Worm (Caenorhabditis elegans) whole organism, mixed stage, embryonic: ENCODE results near the gene rpl-22.

Experiments
- blmp-1 ChIP-seq: fragments of 150-350 bp; optimal IDR thresholded peaks from 2 replicates; lab custom pipeline; 2014; ENCODE audit warnings: missing biosample characterization, missing genetic modification characterization
- flh-1 ChIP-seq: fragments of 200-800 bp; sonication (Bioruptor generic); optimal IDR thresholded peaks from 2 replicates; lab custom pipeline; 2018; ENCODE audit warnings: mild to moderate bottlenecking, missing genetic modification characterization, moderate library complexity, missing compliant biosample characterization
- hlh-1 ChIP-seq: fragments of 150-350 bp; optimal IDR thresholded peaks from 2 replicates; lab custom pipeline; 2014; ENCODE audit warnings: missing biosample characterization, missing genetic modification reagents, missing genetic modification characterization
- lsy-2 ChIP-seq: fragments of 150-350 bp; optimal IDR thresholded peaks from 2 replicates; lab custom pipeline; 2014; ENCODE audit warnings: missing biosample characterization, missing genetic modification characterization
- nhr-12 ChIP-seq: fragments of 150-350 bp; optimal IDR thresholded peaks from 2 replicates; lab custom pipeline; 2014; ENCODE audit warnings: missing biosample characterization, missing genetic modification characterization
- nhr-237 ChIP-seq: fragments of 150-350 bp; optimal IDR thresholded peaks from 2 replicates; lab custom pipeline; 2014; ENCODE audit warnings: missing biosample characterization, missing genetic modification characterization
- nhr-76 ChIP-seq: sonication (generic microtip); optimal IDR thresholded peaks from 2 replicates; lab custom pipeline; 2017; ENCODE audit warnings: missing biosample characterization, missing genetic modification characterization
- snpc-4 ChIP-seq: fragments of 150-350 bp; optimal IDR thresholded peaks from 2 replicates; lab custom pipeline; 2014; ENCODE audit warnings: missing biosample characterization, missing genetic modification characterization
- unc-120 ChIP-seq: sonication (generic microtip); optimal IDR thresholded peaks from 2 replicates; lab custom pipeline; 2017; ENCODE audit warnings: missing genetic modification characterization, missing compliant biosample characterization; ENCODE audit not compliant: poor library complexity, severe bottlenecking
- unc-39 ChIP-seq: fragments of 150-350 bp; optimal IDR thresholded peaks from 2 replicates; lab custom pipeline; 2014; ENCODE audit warnings: missing biosample characterization, missing genetic modification characterization
- unc-62 ChIP-seq: fragments of 150-350 bp; optimal IDR thresholded peaks from 2 replicates; lab custom pipeline; 2014; ENCODE audit warnings: missing biosample characterization, missing genetic modification reagents, missing genetic modification characterization

- TF ChIP-seq nhr-12 (no peak), nhr-237 (tag; lab: Kevin White, UChicago) (no peak), hlh-1 (no peak), lsy-2 (no peak), unc-62 (GFP tag; lab: Kevin White, UChicago) (no peak), flh-1 (GFP tag; lab: Kevin White, UChicago) (no peak), nhr-76 (tag; lab: Kevin White, UChicago) (no peak), blmp-1 (tag; lab: Kevin White, UChicago) (no peak), snpc-4 (tag; lab: Kevin White, UChicago) (no peak), unc-39 (no peak), unc-120 (tag; lab: Kevin White, UChicago) (no peak)
Observed at ce11 chrII:5099649-5100048, 44.2 kb downstream of the rpl-22 start, which contains the start of gene C04G6.6.
